Worm (Caenorhabditis elegans) whole organism, young adult: ENCODE results near the gene H43I07.1.

Experiments used
- B0019.2 ChIP-seq: fragments of 200-800 bp; sonication (Bioruptor generic); conservative IDR thresholded peaks from 2 replicates; pipeline ENCODE4 v1.3.6; 2022; ENCODE audit warnings: missing genetic modification reagents, missing genetic modification characterization, missing compliant biosample characterization
- B0261.1 ChIP-seq: sonication (generic microtip); optimal IDR thresholded peaks from 2 replicates; lab custom pipeline; 2016; ENCODE audit warnings: mild to moderate bottlenecking, missing genetic modification characterization, moderate library complexity, missing compliant biosample characterization
- F22D6.2 ChIP-seq: sonication (generic microtip); optimal IDR thresholded peaks from 2 replicates; lab custom pipeline; 2016; ENCODE audit warnings: mild to moderate bottlenecking, missing genetic modification characterization, missing compliant biosample characterization
- F37B4.10 ChIP-seq: fragments of 200-800 bp; sonication (Bioruptor generic); IDR thresholded peaks from 2 replicates; pipeline ENCODE4 v1.3.6; 2022; ENCODE audit warnings: missing genetic modification characterization, missing compliant biosample characterization
- F52B5.7 ChIP-seq: sonication (generic microtip); optimal IDR thresholded peaks from 2 replicates; lab custom pipeline; 2016; ENCODE audit warnings: mild to moderate bottlenecking, missing genetic modification characterization, missing compliant biosample characterization
- F57A8.1 ChIP-seq: fragments of 200-800 bp; sonication (Bioruptor generic); optimal IDR thresholded peaks from 2 replicates; lab custom pipeline; 2018; ENCODE audit warnings: mild to moderate bottlenecking, missing genetic modification characterization, moderate library complexity, missing compliant biosample characterization
- F57C9.4 ChIP-seq: sonication (generic microtip); optimal IDR thresholded peaks from 2 replicates; lab custom pipeline; 2017; ENCODE audit warnings: mild to moderate bottlenecking, missing genetic modification characterization, missing compliant biosample characterization
- T26A5.8 ChIP-seq: sonication (generic microtip); optimal IDR thresholded peaks from 2 replicates; lab custom pipeline; 2016; ENCODE audit warnings: missing genetic modification characterization, missing compliant biosample characterization
- Y53F4B.3 ChIP-seq: fragments of 200-800 bp; sonication (Bioruptor generic); IDR thresholded peaks from 2 replicates; pipeline ENCODE4 v1.3.6; 2022; ENCODE audit warnings: missing genetic modification reagents, missing genetic modification characterization, missing compliant biosample characterization
- Y53G8AR.9 ChIP-seq: fragments of 200-800 bp; sonication (Bioruptor generic); conservative IDR thresholded peaks from 2 replicates; pipeline ENCODE4 v1.3.6; 2022; ENCODE audit warnings: missing genetic modification reagents, missing genetic modification characterization, missing compliant biosample characterization
- attf-5 ChIP-seq: fragments of 200-800 bp; sonication (Bioruptor generic); optimal IDR thresholded peaks from 2 replicates; lab custom pipeline; 2018; ENCODE audit warnings: mild to moderate bottlenecking, missing genetic modification characterization, missing compliant biosample characterization
- ccch-3 ChIP-seq: fragments of 200-800 bp; sonication (Bioruptor generic); optimal IDR thresholded peaks from 2 replicates; lab custom pipeline; 2018; ENCODE audit warnings: mild to moderate bottlenecking, missing genetic modification characterization, missing compliant biosample characterization
- cebp-1 ChIP-seq, 2 experiments: fragments of 200-800 bp in 1 of 2; sonication (Bioruptor generic) in 1 of 2; sonication (generic microtip) in 1 of 2; IDR thresholded peaks in 1 of 2; optimal IDR thresholded peaks in 1 of 2; 2 replicates each; pipeline versions ENCODE4 v1.3.6 to Lab custom; 2017 to 2022; ENCODE audit warnings: missing compliant biosample characterization in 2 of 2, missing genetic modification characterization in 2 of 2, mild to moderate bottlenecking in 1 of 2, missing genetic modification reagents in 1 of 2, moderate library complexity in 1 of 2
- ceh-100 ChIP-seq: fragments of 200-800 bp; sonication (Bioruptor generic); IDR thresholded peaks from 2 replicates; pipeline ENCODE4 v1.3.6; 2022; ENCODE audit warnings: missing genetic modification reagents, missing genetic modification characterization, missing compliant biosample characterization
- ceh-40 ChIP-seq: fragments of 200-800 bp; sonication (Bioruptor generic); IDR thresholded peaks from 2 replicates; pipeline ENCODE4 v1.3.6; 2022; ENCODE audit warnings: missing genetic modification characterization, missing compliant biosample characterization
- ceh-58 ChIP-seq: fragments of 200-800 bp; sonication (Bioruptor generic); IDR thresholded peaks from 2 replicates; pipeline ENCODE4 v1.3.6; 2022; ENCODE audit warnings: missing genetic modification characterization, missing compliant biosample characterization
- ceh-79 ChIP-seq: sonication (generic microtip); optimal IDR thresholded peaks from 2 replicates; lab custom pipeline; 2017; ENCODE audit warnings: mild to moderate bottlenecking, missing genetic modification characterization, missing compliant biosample characterization
- die-1 ChIP-seq: sonication (generic microtip); optimal IDR thresholded peaks from 2 replicates; lab custom pipeline; 2016; ENCODE audit warnings: missing genotype, mild to moderate bottlenecking, missing genetic modification characterization, missing compliant biosample characterization
- egl-44 ChIP-seq: fragments of 200-800 bp; sonication (Bioruptor generic); IDR thresholded peaks from 2 replicates; pipeline ENCODE4 v1.3.6; 2022; ENCODE audit warnings: missing genetic modification reagents, missing genetic modification characterization, missing compliant biosample characterization
- egrh-3 ChIP-seq: fragments of 200-800 bp; sonication (Bioruptor generic); IDR thresholded peaks from 2 replicates; pipeline ENCODE4 v1.3.6; 2022; ENCODE audit warnings: missing genetic modification reagents, missing genetic modification characterization, missing compliant biosample characterization
- hsf-1 ChIP-seq: fragments of 200-800 bp; sonication (Bioruptor generic); IDR thresholded peaks from 2 replicates; pipeline ENCODE4 v1.3.6; 2022; ENCODE audit warnings: missing genetic modification reagents, missing genetic modification characterization, missing compliant biosample characterization
- lin-35 ChIP-seq, 3 experiments: fragments of 150-350 bp in 2 of 3; sonication (generic microtip) in 1 of 3; optimal IDR thresholded peaks; 2 replicates each; lab custom pipeline; 2014 to 2018; ENCODE audit warnings: missing biosample characterization in 3 of 3, missing genetic modification characterization in 3 of 3, missing genetic modification reagents in 3 of 3
- madf-6 ChIP-seq: fragments of 200-800 bp; sonication (Bioruptor generic); IDR thresholded peaks from 2 replicates; pipeline ENCODE4 v1.3.6; 2022; ENCODE audit warnings: missing genetic modification reagents, missing genetic modification characterization, missing compliant biosample characterization
- madf-8 ChIP-seq: fragments of 200-800 bp; sonication (Bioruptor generic); conservative IDR thresholded peaks from 2 replicates; pipeline ENCODE4 v1.3.6; 2022; ENCODE audit warnings: missing genetic modification reagents, missing genetic modification characterization, missing compliant biosample characterization
- mes-4 ChIP-seq: sonication (generic microtip); optimal IDR thresholded peaks from 2 replicates; lab custom pipeline; 2016; ENCODE audit warnings: missing genotype, missing genetic modification characterization, missing compliant biosample characterization
- nfya-1 ChIP-seq: sonication (generic microtip); optimal IDR thresholded peaks from 2 replicates; lab custom pipeline; 2017; ENCODE audit warnings: antibody characterized with exemption, missing compliant biosample characterization, missing genetic modification characterization, borderline replicate concordance; ENCODE audit not compliant: insufficient read depth
- nhr-120 ChIP-seq: fragments of 200-800 bp; sonication (Bioruptor generic); IDR thresholded peaks from 2 replicates; pipeline ENCODE4 v1.3.6; 2022; ENCODE audit warnings: missing genetic modification characterization, missing compliant biosample characterization
- nhr-80 ChIP-seq: sonication (generic microtip); optimal IDR thresholded peaks from 2 replicates; lab custom pipeline; 2016; ENCODE audit warnings: missing genetic modification characterization, missing compliant biosample characterization
- rec-8 ChIP-seq, 2 experiments: sonication (generic microtip); optimal IDR thresholded peaks; 2 replicates each; lab custom pipeline; 2016; ENCODE audit warnings: mild to moderate bottlenecking in 2 of 2, missing genetic modification characterization in 2 of 2, missing genetic modification reagents in 2 of 2, missing genotype in 2 of 2, missing biosample characterization in 1 of 2, missing compliant biosample characterization in 1 of 2, moderate library complexity in 1 of 2
- rpc-1 ChIP-seq, 2 experiments: fragments of 150-350 bp in 1 of 2; sonication (generic microtip) in 1 of 2; optimal IDR thresholded peaks; 2 replicates each; lab custom pipeline; 2014 to 2018; ENCODE audit warnings: missing biosample characterization in 1 of 2, missing genetic modification characterization in 1 of 2, missing genetic modification reagents in 1 of 2, missing genotype in 1 of 2
- snpc-4 ChIP-seq, 5 experiments: fragments of 150-350 bp in 1 of 5; sonication (generic microtip) in 4 of 5; optimal IDR thresholded peaks; 2 replicates each; lab custom pipeline; 2014 to 2018; ENCODE audit warnings: missing genetic modification characterization in 5 of 5, missing biosample characterization in 3 of 5, antibody characterized with exemption in 2 of 5, mild to moderate bottlenecking in 2 of 5, missing compliant biosample characterization in 2 of 5, missing genotype in 2 of 5, moderate library complexity in 2 of 5, missing genetic modification reagents in 1 of 5
- somi-1 ChIP-seq: fragments of 200-800 bp; sonication (Bioruptor generic); optimal IDR thresholded peaks from 2 replicates; lab custom pipeline; 2018; ENCODE audit warnings: mild to moderate bottlenecking, missing genetic modification characterization, missing compliant biosample characterization
- xnd-1 ChIP-seq: sonication (generic microtip); optimal IDR thresholded peaks from 2 replicates; lab custom pipeline; 2016; ENCODE audit warnings: missing genotype, missing genetic modification reagents, missing genetic modification characterization, missing compliant biosample characterization
- ztf-22 ChIP-seq: fragments of 200-800 bp; sonication (Bioruptor generic); optimal IDR thresholded peaks from 2 replicates; lab custom pipeline; 2018; ENCODE audit warnings: mild to moderate bottlenecking, missing genetic modification characterization, moderate library complexity, missing compliant biosample characterization

The H43I07.1 gene

DNA sequence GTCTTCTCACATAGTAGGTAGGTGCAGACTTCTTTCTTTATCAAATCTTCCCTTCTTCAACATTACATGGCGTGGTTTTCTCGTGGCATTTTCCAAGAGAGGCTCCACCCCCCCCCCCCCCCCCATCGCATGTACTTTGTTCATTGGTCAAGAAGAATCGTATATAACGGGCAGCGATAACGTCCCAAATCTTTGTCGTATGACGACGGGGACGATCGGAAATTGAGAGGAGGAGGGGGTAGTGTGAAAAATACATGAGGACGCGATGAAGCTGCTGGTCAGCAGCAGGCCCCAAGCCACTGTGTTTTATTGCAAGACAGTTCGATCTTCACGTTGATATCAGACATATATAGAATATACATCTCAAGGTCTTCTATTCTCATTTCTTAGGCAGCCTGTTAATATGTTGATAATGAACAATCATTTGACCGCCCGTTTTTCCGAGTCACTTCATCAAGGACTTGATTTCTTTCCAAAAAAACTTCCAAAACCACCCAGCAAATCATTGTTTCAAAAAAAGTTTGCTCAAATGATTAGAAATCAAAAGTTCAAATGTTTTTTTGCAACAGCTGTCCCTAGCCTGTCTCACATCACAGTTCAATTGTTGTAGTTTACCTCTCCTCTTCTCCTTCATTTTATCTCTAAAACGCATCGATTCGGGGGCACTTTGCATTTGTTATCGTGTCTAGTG is 17.9 kb upstream of the H43I07.1 start (continued):
- TF ChIP-seq attf-5 (GFP tag; lab: Kevin White, UChicago): no peak
- TF ChIP-seq somi-1 (GFP tag; lab: Kevin White, UChicago): peak; percentile 26
- TF ChIP-seq rec-8 (tag; optimal IDR thresholded peaks at IDR 0.05; lab: Kevin White, UChicago): no peak
- TF ChIP-seq nfya-1: no peak
- no peak for TF ChIP-seq ccch-3 (GFP tag; lab: Kevin White, UChicago)
- TF ChIP-seq F22D6.2 (tag; lab: Kevin White, UChicago): no peak
- peak; percentile 92 for TF ChIP-seq egrh-3 (GFP tag; lab: Robert Waterston, UW)
- TF ChIP-seq rpc-1 (optimal IDR thresholded peaks at IDR 0.05; lab: Kevin White, UChicago): no peak
- TF ChIP-seq rpc-1 (tag; optimal IDR thresholded peaks at IDR 0.05; lab: Kevin White, UChicago): no peak
- 0 out of 2 replicates have a peak, but pooled peaks have one; percentile 10 for TF ChIP-seq cebp-1 (GFP tag; IDR thresholded peaks at IDR 0.05; lab: Robert Waterston, UW)
- peak; percentile 50 for TF ChIP-seq cebp-1 (tag; optimal IDR thresholded peaks at IDR 0.05; lab: Kevin White, UChicago)
- TF ChIP-seq die-1: no peak
- TF ChIP-seq madf-6 (GFP tag; lab: Robert Waterston, UW): no peak
- TF ChIP-seq mes-4: no peak
- TF ChIP-seq ceh-79 (tag; lab: Kevin White, UChicago): peak; percentile 42
- TF ChIP-seq madf-8 (GFP tag; lab: Robert Waterston, UW): no peak
- TF ChIP-seq ztf-22 (GFP tag; lab: Kevin White, UChicago): peak; percentile 62
- TF ChIP-seq hsf-1 (GFP tag; lab: Robert Waterston, UW): no peak
- no peak for TF ChIP-seq T26A5.8 (tag; lab: Kevin White, UChicago)
- TF ChIP-seq F37B4.10: no peak
- no peak for TF ChIP-seq Y53G8AR.9 (GFP tag; lab: Robert Waterston, UW)

DNA sequence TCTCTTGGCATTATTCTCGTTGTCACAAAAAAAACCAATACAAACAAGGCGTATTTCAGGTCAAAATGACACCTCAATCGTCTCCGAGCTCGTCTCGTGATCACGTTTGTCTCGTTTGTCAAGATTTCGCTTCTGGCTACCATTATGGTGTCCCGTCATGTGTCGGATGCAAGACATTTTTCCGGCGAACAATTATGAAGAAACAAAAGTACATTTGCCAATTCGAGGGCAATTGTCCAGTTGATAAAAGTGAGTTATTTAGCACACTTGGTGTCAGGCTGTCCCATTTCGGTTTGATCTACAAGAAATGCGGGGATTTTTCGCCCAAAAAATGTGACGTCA is 17.4 kb upstream of the H43I07.1 start, which contains the start of gene nhr-114:
Gene nhr-114 (plus strand): TSS at position 59 of the 342 bp plus-strand sequence.
- TF ChIP-seq nhr-120 (GFP tag; lab: Robert Waterston, UW) (no peak), Y53G8AR.9 (GFP tag; lab: Robert Waterston, UW) (0 out of 2 replicates have a peak, but pooled peaks have one; percentile 27), ceh-100 (GFP tag; lab: Robert Waterston, UW) (no peak), B0019.2 (GFP tag; lab: Robert Waterston, UW) (no peak), xnd-1 (no peak), ceh-40 (GFP tag; lab: Robert Waterston, UW) (no peak), egl-44 (no peak), ceh-58 (GFP tag; lab: Robert Waterston, UW) (no peak), F22D6.2 (tag; lab: Kevin White, UChicago) (no peak), mes-4 (no peak), B0261.1 (tag; lab: Kevin White, UChicago) (no peak), nhr-80 (tag; lab: Kevin White, UChicago) (peak; percentile 26), lin-35 (GFP tag; optimal IDR thresholded peaks at IDR 0.05; lab: Kevin White, UChicago) (no peak), F57C9.4 (tag; lab: Kevin White, UChicago) (no peak), snpc-4 (GFP tag; optimal IDR thresholded peaks at IDR 0.05; lab: Kevin White, UChicago) (no peak), snpc-4 (tag; optimal IDR thresholded peaks at IDR 0.05; lab: Kevin White, UChicago) (peak in 2 of 4 experiments; percentile 16 to 78), F52B5.7 (tag; lab: Kevin White, UChicago) (no peak), F57A8.1 (GFP tag; lab: Kevin White, UChicago) (no peak), Y53F4B.3 (GFP tag; lab: Robert Waterston, UW) (no peak)
